Fruit fly (Drosophila melanogaster): ENCODE measurements around the gene CG33986.

DNA sequence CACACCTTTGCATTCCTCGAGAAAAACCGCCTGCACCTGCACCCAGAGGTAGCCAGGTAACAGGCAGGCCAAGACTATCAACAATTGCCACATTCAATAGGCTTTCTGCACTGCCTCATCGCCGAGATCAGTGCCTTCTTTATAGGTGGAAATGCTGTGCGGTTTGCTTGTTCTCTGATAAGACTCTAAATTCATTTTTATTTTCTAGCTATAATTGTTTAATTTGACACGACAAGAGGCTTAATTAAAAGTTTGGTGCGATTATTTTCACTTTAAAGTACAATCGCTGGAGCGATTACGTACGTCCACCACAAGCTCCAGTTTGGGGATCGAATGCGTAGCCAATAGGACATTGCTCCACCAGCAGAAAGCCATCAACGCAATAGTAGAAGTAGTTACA is 2.4 kb upstream of the CG33986 start, which contains the start of gene CG42729:
- TF ChIP-seq dmrt93B (GFP tag; optimal IDR thresholded peaks at IDR 0.05), result no peak
- TF ChIP-seq CrebA (GFP tag; optimal IDR thresholded peaks at IDR 0.05; ENCODE audit: borderline replicate concordance), result no peak
- no peak for TF ChIP-seq CG32264 (GFP tag; optimal IDR thresholded peaks at IDR 0.05)
- TF ChIP-seq usp (GFP tag; optimal IDR thresholded peaks at IDR 0.05), result no peak
- TF ChIP-seq h (GFP tag; optimal IDR thresholded peaks at IDR 0.05), result no peak
- no peak for TF ChIP-seq Dfd (GFP tag; optimal IDR thresholded peaks at IDR 0.05)
- TF ChIP-seq Myc (optimal IDR thresholded peaks at IDR 0.05), result no peak
- TF ChIP-seq Hr83 (GFP tag; optimal IDR thresholded peaks at IDR 0.05; ENCODE audit: poor library complexity, severe bottlenecking), result no peak
- TF ChIP-seq psq (GFP tag; optimal IDR thresholded peaks at IDR 0.05), result no peak
- no peak for TF ChIP-seq ey (GFP tag; optimal IDR thresholded peaks at IDR 0.05)
- no peak for TF ChIP-seq Dif (GFP tag; optimal IDR thresholded peaks at IDR 0.05; ENCODE audit: partially characterized antibody)
- no peak for TF ChIP-seq fru (GFP tag; optimal IDR thresholded peaks at IDR 0.05)
